Worm (Caenorhabditis elegans) whole organism, L3 larva: Measurements from ENCODE around the gene C03C10.2.

Experiments
- ama-1 ChIP-seq: fragments of 150-350 bp; optimal IDR thresholded peaks from 2 replicates; lab custom pipeline; 2018
- ceh-16 ChIP-seq: sonication (generic microtip); optimal IDR thresholded peaks from 2 replicates; lab custom pipeline; 2017; ENCODE audit warnings: missing biosample characterization, missing genetic modification characterization
- ceh-82 ChIP-seq: fragments of 150-350 bp; optimal IDR thresholded peaks from 2 replicates; lab custom pipeline; 2014; ENCODE audit warnings: missing biosample characterization, missing genetic modification characterization
- egl-27 ChIP-seq: sonication (generic microtip); optimal IDR thresholded peaks from 4 replicates; lab custom pipeline; 2017; ENCODE audit warnings: missing biosample characterization, missing genetic modification reagents, missing genetic modification characterization
- elt-2 ChIP-seq: sonication (generic microtip); optimal IDR thresholded peaks from 2 replicates; lab custom pipeline; 2016; ENCODE audit warnings: missing genetic modification reagents, mild to moderate bottlenecking, missing genetic modification characterization, missing compliant biosample characterization
- mdl-1 ChIP-seq: fragments of 150-350 bp; optimal IDR thresholded peaks from 2 replicates; lab custom pipeline; 2014; ENCODE audit warnings: missing biosample characterization, missing genetic modification characterization
- snpc-4 ChIP-seq: fragments of 150-350 bp; optimal IDR thresholded peaks from 2 replicates; lab custom pipeline; 2014; ENCODE audit warnings: missing biosample characterization, missing genetic modification characterization
- tbx-2 ChIP-seq: sonication (generic microtip); optimal IDR thresholded peaks from 2 replicates; lab custom pipeline; 2016; ENCODE audit warnings: mild to moderate bottlenecking, missing genetic modification characterization, missing compliant biosample characterization
- unc-39 ChIP-seq: sonication (generic microtip); optimal IDR thresholded peaks from 4 replicates; lab custom pipeline; 2017; ENCODE audit warnings: missing biosample characterization, missing genetic modification characterization
- unc-62 ChIP-seq: fragments of 150-350 bp; sonication (generic microtip); optimal IDR thresholded peaks from 4 replicates; lab custom pipeline; 2014; ENCODE audit warnings: missing biosample characterization, missing genetic modification reagents, missing genetic modification characterization
- zag-1 ChIP-seq: fragments of 150-350 bp; optimal IDR thresholded peaks from 2 replicates; lab custom pipeline; 2014; ENCODE audit warnings: missing biosample characterization, missing genetic modification characterization

- TF ChIP-seq zag-1 (no peak), mdl-1 (tag; lab: Kevin White, UChicago) (no peak), unc-62 (GFP tag; lab: Kevin White, UChicago) (no peak), unc-39 (tag; lab: Kevin White, UChicago) (no peak), ceh-82 (tag; lab: Kevin White, UChicago) (no peak), tbx-2 (tag; lab: Kevin White, UChicago) (no peak), egl-27 (tag; lab: Kevin White, UChicago) (no peak), elt-2 (no peak), ama-1 (no peak), snpc-4 (tag; lab: Kevin White, UChicago) (no peak), ceh-16 (tag; lab: Kevin White, UChicago) (no peak)
These were observed at the start of gene C03C10.2 for ce11 chrIII:4090773-4091172.
